Worm (Caenorhabditis elegans): ENCODE data around the gene fbxa-107.

ce11 chrV:18142549-18142948 lies 18.8 kb downstream of the fbxa-107 start, which contains the start of gene Y37H2A.13:
- TF ChIP-seq dao-5 (tag; optimal IDR thresholded peaks at IDR 0.05) (no peak), him-1 (tag; optimal IDR thresholded peaks at IDR 0.05) (no peak)
